Worm (Caenorhabditis elegans) whole organism, young adult: ENCODE results near the gene acd-4.

Experiments
- C06A6.2 ChIP-seq: fragments of 200-800 bp; sonication (Bioruptor generic); conservative IDR thresholded peaks from 2 replicates; pipeline ENCODE4 v1.3.6; 2022; ENCODE audit warnings: missing genetic modification characterization, missing compliant biosample characterization
- Y53F4B.3 ChIP-seq: fragments of 200-800 bp; sonication (Bioruptor generic); IDR thresholded peaks from 2 replicates; pipeline ENCODE4 v1.3.6; 2022; ENCODE audit warnings: missing genetic modification reagents, missing genetic modification characterization, missing compliant biosample characterization
- ZK185.1 ChIP-seq: sonication (generic microtip); optimal IDR thresholded peaks from 2 replicates; lab custom pipeline; 2016; ENCODE audit warnings: mild to moderate bottlenecking, missing genetic modification characterization, missing compliant biosample characterization; ENCODE audit not compliant: poor library complexity, severe bottlenecking
- mel-28 ChIP-seq: sonication (generic microtip); optimal IDR thresholded peaks from 2 replicates; lab custom pipeline; 2016; ENCODE audit warnings: borderline replicate concordance, mild to moderate bottlenecking, missing genetic modification characterization, missing compliant biosample characterization
- unc-130 ChIP-seq: sonication (generic microtip); optimal IDR thresholded peaks from 2 replicates; lab custom pipeline; 2016; ENCODE audit warnings: missing genetic modification reagents, missing genetic modification characterization, missing compliant biosample characterization
- unc-62 ChIP-seq: fragments of 150-350 bp; optimal IDR thresholded peaks from 2 replicates; lab custom pipeline; 2014; ENCODE audit warnings: missing biosample characterization, missing genetic modification reagents, missing genetic modification characterization
- zim-3 ChIP-seq: sonication (generic microtip); optimal IDR thresholded peaks from 2 replicates; lab custom pipeline; 2017; ENCODE audit warnings: mild to moderate bottlenecking, missing genetic modification characterization, moderate library complexity, missing compliant biosample characterization
- ztf-3 ChIP-seq: fragments of 200-800 bp; sonication (Bioruptor generic); optimal IDR thresholded peaks from 2 replicates; lab custom pipeline; 2018; ENCODE audit warnings: mild to moderate bottlenecking, missing genetic modification characterization, missing compliant biosample characterization

ce11 chrV:8637666-8638271, at the start of gene acd-4, which contains the start of gene F28A12.10:
- TF ChIP-seq ZK185.1 (tag; lab: Kevin White, UChicago), result no peak
- TF ChIP-seq unc-62, result no peak
- TF ChIP-seq mel-28 (tag; lab: Kevin White, UChicago), result no peak
- TF ChIP-seq Y53F4B.3, result no peak
- no peak for TF ChIP-seq unc-130 (GFP tag; lab: Kevin White, UChicago)
- no peak for TF ChIP-seq C06A6.2 (GFP tag; lab: Robert Waterston, UW)
- TF ChIP-seq zim-3 (tag; lab: Kevin White, UChicago), result no peak
- TF ChIP-seq ztf-3 (GFP tag; lab: Kevin White, UChicago), result no peak
